Fruit fly (Drosophila melanogaster) whole organism, embryonic: ENCODE results near the gene CG6041.
A peak's percentile ranks its signal among the peaks of the same experiment; 100 is the strongest.

ENCODE experiments used
- Asciz ChIP-seq: fragments of 200-800 bp; sonication (Bioruptor generic); optimal IDR thresholded peaks from 2 replicates; lab custom pipeline; 2017; ENCODE audit warnings: missing biosample characterization, mild to moderate bottlenecking, missing genetic modification characterization, missing genetic modification reagents
- Atf-2 ChIP-seq: fragments of 200-800 bp; sonication (Bioruptor generic); optimal IDR thresholded peaks from 2 replicates; lab custom pipeline; 2016; ENCODE audit warnings: missing biosample characterization, missing genetic modification characterization
- Atf6 ChIP-seq: fragments of 200-800 bp; sonication (Bioruptor generic); IDR thresholded peaks from 2 replicates; pipeline ENCODE4 v1.3.6; 2022; ENCODE audit warnings: missing biosample characterization, missing genetic modification characterization
- B-H1 ChIP-seq: fragments of 200-800 bp; sonication (Bioruptor generic); IDR thresholded peaks from 3 replicates; pipeline ENCODE4 v1.3.6; 2022; ENCODE audit warnings: missing biosample characterization, missing genetic modification characterization
- CG10147 ChIP-seq: fragments of 200-800 bp; sonication (Bioruptor generic); optimal IDR thresholded peaks from 2 replicates; lab custom pipeline; 2019; ENCODE audit warnings: missing biosample characterization, mild to moderate bottlenecking, missing genetic modification characterization, moderate library complexity
- CG10321 ChIP-seq: fragments of 200-800 bp; sonication (Bioruptor generic); IDR thresholded peaks from 2 replicates; pipeline ENCODE4 v1.3.6; 2022; ENCODE audit warnings: missing biosample characterization, missing genetic modification characterization
- CG12104 ChIP-seq: fragments of 200-800 bp; sonication (Bioruptor generic); optimal IDR thresholded peaks from 3 replicates; lab custom pipeline; 2016; ENCODE audit warnings: missing biosample characterization, missing genetic modification characterization
- CG13424 ChIP-seq: fragments of 200-800 bp; sonication (Bioruptor generic); optimal IDR thresholded peaks from 2 replicates; lab custom pipeline; 2019; ENCODE audit warnings: missing biosample characterization, mild to moderate bottlenecking, missing genetic modification characterization, moderate library complexity
- CG14014 ChIP-seq: fragments of 200-800 bp; sonication (Bioruptor generic); IDR thresholded peaks from 2 replicates; pipeline ENCODE4 v1.3.6; 2022; ENCODE audit warnings: missing biosample characterization, missing genetic modification characterization
- CG14667 ChIP-seq: fragments of 200-800 bp; sonication (Bioruptor generic); IDR thresholded peaks from 2 replicates; pipeline ENCODE4 v1.3.6; 2022; ENCODE audit warnings: missing biosample characterization, missing genetic modification characterization
- CG1529 ChIP-seq: fragments of 200-800 bp; sonication (Bioruptor generic); optimal IDR thresholded peaks from 3 replicates; lab custom pipeline; 2018; ENCODE audit warnings: missing biosample characterization, missing genetic modification characterization
- CG16779 ChIP-seq: fragments of 200-800 bp; sonication (Bioruptor generic); IDR thresholded peaks from 2 replicates; pipeline ENCODE4 v1.3.6; 2022; ENCODE audit warnings: missing biosample characterization, missing genetic modification characterization
- CG16813 ChIP-seq: fragments of 200-800 bp; sonication (Bioruptor generic); IDR thresholded peaks from 3 replicates; pipeline ENCODE4 v1.3.6; 2022; ENCODE audit warnings: missing biosample characterization, missing genetic modification characterization; ENCODE audit not compliant: partially characterized antibody
- CG17802 ChIP-seq: fragments of 200-800 bp; sonication (Bioruptor generic); optimal IDR thresholded peaks from 2 replicates; lab custom pipeline; 2018; ENCODE audit warnings: missing biosample characterization, mild to moderate bottlenecking, missing genetic modification characterization, moderate library complexity
- CG18599 ChIP-seq: fragments of 200-800 bp; sonication (Bioruptor generic); optimal IDR thresholded peaks from 3 replicates; lab custom pipeline; 2017; ENCODE audit warnings: missing biosample characterization, missing genetic modification characterization, mild to moderate bottlenecking, moderate library complexity, missing genetic modification reagents
- CG2116 ChIP-seq: fragments of 200-800 bp; sonication (Bioruptor generic); optimal IDR thresholded peaks from 3 replicates; lab custom pipeline; 2018; ENCODE audit warnings: missing biosample characterization, mild to moderate bottlenecking, missing genetic modification characterization
- CG2678 ChIP-seq: fragments of 200-800 bp; sonication (Bioruptor generic); optimal IDR thresholded peaks from 3 replicates; lab custom pipeline; 2019; ENCODE audit warnings: missing biosample characterization, mild to moderate bottlenecking, missing genetic modification characterization, moderate library complexity
- CG31441 ChIP-seq: fragments of 200-800 bp; sonication (Bioruptor generic); IDR thresholded peaks from 2 replicates; pipeline ENCODE4 v1.3.6; 2022; ENCODE audit warnings: missing biosample characterization, missing genetic modification characterization
- CG33213 ChIP-seq: fragments of 200-800 bp; sonication (Bioruptor generic); optimal IDR thresholded peaks from 3 replicates; lab custom pipeline; 2016; ENCODE audit warnings: missing biosample characterization, missing genetic modification characterization
- CG3847 ChIP-seq: fragments of 200-800 bp; sonication (Bioruptor generic); IDR thresholded peaks from 2 replicates; pipeline ENCODE4 v1.3.6; 2022; ENCODE audit warnings: missing biosample characterization, missing genetic modification characterization
- CG4360 ChIP-seq: fragments of 200-800 bp; sonication (Bioruptor generic); IDR thresholded peaks from 2 replicates; pipeline ENCODE4 v1.3.6; 2022; ENCODE audit warnings: missing biosample characterization, missing genetic modification characterization
- CG4707 ChIP-seq: fragments of 200-800 bp; sonication (Bioruptor generic); optimal IDR thresholded peaks from 2 replicates; lab custom pipeline; 2018; ENCODE audit warnings: missing biosample characterization, mild to moderate bottlenecking, missing genetic modification characterization, moderate library complexity
- CG4820 ChIP-seq: fragments of 200-800 bp; sonication (Bioruptor generic); optimal IDR thresholded peaks from 3 replicates; lab custom pipeline; 2016; ENCODE audit warnings: missing biosample characterization, missing genetic modification characterization
- CG6654 ChIP-seq: fragments of 200-800 bp; sonication (Bioruptor generic); optimal IDR thresholded peaks from 2 replicates; lab custom pipeline; 2017; ENCODE audit warnings: missing biosample characterization, mild to moderate bottlenecking, missing genetic modification characterization
- CG7987 ChIP-seq: fragments of 200-800 bp; sonication (Bioruptor generic); optimal IDR thresholded peaks from 2 replicates; lab custom pipeline; 2018; ENCODE audit warnings: missing biosample characterization, mild to moderate bottlenecking, missing genetic modification characterization, moderate library complexity
- CG8359 ChIP-seq: fragments of 200-800 bp; sonication (Bioruptor generic); optimal IDR thresholded peaks from 2 replicates; lab custom pipeline; 2017; ENCODE audit warnings: missing biosample characterization, mild to moderate bottlenecking, missing genetic modification characterization, borderline replicate concordance
- CrebB ChIP-seq: fragments of 200-800 bp; sonication (Bioruptor generic); optimal IDR thresholded peaks from 3 replicates; lab custom pipeline; 2018; ENCODE audit warnings: missing biosample characterization, mild to moderate bottlenecking, missing genetic modification characterization
- Fer3 ChIP-seq: fragments of 200-800 bp; sonication (Bioruptor generic); optimal IDR thresholded peaks from 2 replicates; lab custom pipeline; 2018; ENCODE audit warnings: missing biosample characterization, mild to moderate bottlenecking, missing genetic modification characterization, moderate library complexity
- Oaz ChIP-seq: fragments of 200-800 bp; sonication (Bioruptor generic); IDR thresholded peaks from 2 replicates; pipeline ENCODE4 v1.3.6; 2022; ENCODE audit warnings: missing biosample characterization, missing genetic modification characterization
- amos ChIP-seq: fragments of 200-800 bp; sonication (Bioruptor generic); IDR thresholded peaks from 2 replicates; pipeline ENCODE4 v1.3.6; 2022; ENCODE audit warnings: missing biosample characterization, missing genetic modification characterization; ENCODE audit not compliant: partially characterized antibody
- chinmo ChIP-seq: fragments of 200-800 bp; sonication (Bioruptor generic); IDR thresholded peaks from 4 replicates; pipeline ENCODE4 v1.3.6; 2022; ENCODE audit warnings: missing biosample characterization, missing genetic modification characterization; ENCODE audit not compliant: partially characterized antibody
- croc ChIP-seq: fragments of 200-800 bp; sonication (Bioruptor generic); conservative IDR thresholded peaks from 3 replicates; pipeline ENCODE4 v1.3.6; 2022; ENCODE audit warnings: missing biosample characterization, missing genetic modification characterization
- crp ChIP-seq, 2 experiments: fragments of 200-800 bp; sonication (Bioruptor generic); optimal IDR thresholded peaks; 2 replicates in 1 of 2; 3 replicates in 1 of 2; lab custom pipeline; 2017; ENCODE audit warnings: missing biosample characterization in 2 of 2, missing genetic modification characterization in 2 of 2, mild to moderate bottlenecking in 1 of 2, moderate library complexity in 1 of 2
- dati ChIP-seq: fragments of 200-800 bp; sonication (Bioruptor generic); IDR thresholded peaks from 2 replicates; pipeline ENCODE4 v1.3.6; 2022; ENCODE audit warnings: missing biosample characterization, missing genetic modification characterization
- dm ChIP-seq: fragments of 200-800 bp; sonication (Bioruptor generic); optimal IDR thresholded peaks from 3 replicates; lab custom pipeline; 2016; ENCODE audit warnings: missing biosample characterization, missing genetic modification characterization
- dysf ChIP-seq: fragments of 200-800 bp; sonication (Bioruptor generic); IDR thresholded peaks from 3 replicates; pipeline ENCODE4 v1.3.6; 2022; ENCODE audit warnings: missing biosample characterization, missing genetic modification characterization
- emc ChIP-seq: fragments of 200-800 bp; sonication (Bioruptor generic); optimal IDR thresholded peaks from 2 replicates; lab custom pipeline; 2016; ENCODE audit warnings: missing biosample characterization, missing genetic modification characterization
- gfzf ChIP-seq: fragments of 200-800 bp; sonication (Bioruptor generic); optimal IDR thresholded peaks from 2 replicates; lab custom pipeline; 2016; ENCODE audit warnings: missing biosample characterization, mild to moderate bottlenecking, missing genetic modification characterization, moderate library complexity
- gsb-n ChIP-seq: fragments of 200-800 bp; sonication (Bioruptor generic); optimal IDR thresholded peaks from 3 replicates; lab custom pipeline; 2018; ENCODE audit warnings: missing biosample characterization, mild to moderate bottlenecking, missing genetic modification characterization
- gt ChIP-seq: fragments of 200-800 bp; sonication (Bioruptor generic); IDR thresholded peaks from 2 replicates; pipeline ENCODE4 v1.3.6; 2022; ENCODE audit warnings: missing biosample characterization, missing genetic modification characterization
- otp ChIP-seq: fragments of 200-800 bp; sonication (Bioruptor generic); IDR thresholded peaks from 3 replicates; pipeline ENCODE4, ENCODE4 v1.3.6; 2022; ENCODE audit warnings: missing biosample characterization, missing genetic modification characterization
- pb ChIP-seq: fragments of 200-800 bp; sonication (Bioruptor generic); optimal IDR thresholded peaks from 3 replicates; lab custom pipeline; 2016; ENCODE audit warnings: missing biosample characterization, missing genetic modification characterization
- pita ChIP-seq: fragments of 200-800 bp; sonication (Bioruptor generic); optimal IDR thresholded peaks from 2 replicates; lab custom pipeline; 2017; ENCODE audit warnings: missing biosample characterization, mild to moderate bottlenecking, missing genetic modification characterization
- ranshi ChIP-seq: fragments of 200-800 bp; sonication (Bioruptor generic); IDR thresholded peaks from 2 replicates; pipeline ENCODE4 v1.3.6; 2022; ENCODE audit warnings: missing biosample characterization, missing genetic modification characterization
- repo ChIP-seq: fragments of 200-800 bp; sonication (Bioruptor generic); optimal IDR thresholded peaks from 2 replicates; lab custom pipeline; 2016; ENCODE audit warnings: missing biosample characterization, missing genetic modification characterization
- ro ChIP-seq: fragments of 200-800 bp; sonication (Bioruptor generic); IDR thresholded peaks from 2 replicates; pipeline ENCODE4 v1.3.6; 2022; ENCODE audit warnings: missing biosample characterization, missing genetic modification characterization
- sob ChIP-seq: fragments of 200-800 bp; sonication (Bioruptor generic); IDR thresholded peaks from 2 replicates; pipeline ENCODE4 v1.3.6; 2022; ENCODE audit warnings: missing biosample characterization, missing genetic modification characterization
- wdn ChIP-seq: fragments of 200-800 bp; sonication (Bioruptor generic); IDR thresholded peaks from 2 replicates; pipeline ENCODE4 v1.3.6; 2022; ENCODE audit warnings: missing biosample characterization, missing genetic modification characterization
- wor ChIP-seq: fragments of 200-800 bp; sonication (Bioruptor generic); IDR thresholded peaks from 2 replicates; pipeline ENCODE4 v1.3.6; 2022; ENCODE audit warnings: missing biosample characterization, missing genetic modification characterization

Gene CG6041

dm6 chrX:5899241-5900145 is 48.5 kb upstream of the CG6041 start (continued):
- TF ChIP-seq wdn (GFP tag; lab: Robert Waterston, UW) (no peak), ranshi (GFP tag; lab: Robert Waterston, UW) (no peak), CG16813 (GFP tag; lab: Robert Waterston, UW) (no peak), chinmo (GFP tag; lab: Robert Waterston, UW) (peak; percentile 80; the same call in 3 of the 4 replicates), pb (GFP tag; lab: Kevin White, UChicago) (no peak), CG4360 (GFP tag; lab: Robert Waterston, UW) (peak; percentile 54), Atf6 (GFP tag; lab: Robert Waterston, UW) (no peak), CG7987 (GFP tag; lab: Kevin White, UChicago) (no peak), CG14667 (GFP tag; lab: Robert Waterston, UW) (no peak), CG1529 (GFP tag; lab: Kevin White, UChicago) (no peak), CrebB (tag; lab: Kevin White, UChicago) (peak; percentile 23), ro (GFP tag; lab: Robert Waterston, UW) (no peak; the same call in 1 of the 2 replicates), CG18599 (GFP tag; lab: Kevin White, UChicago) (peak; percentile 14), B-H1 (no peak), dm (GFP tag; lab: Kevin White, UChicago) (no peak), CG33213 (GFP tag; lab: Kevin White, UChicago) (peak; percentile 15), gsb-n (no peak), dati (no peak), CG17802 (no peak), CG14014 (GFP tag; lab: Robert Waterston, UW) (no peak), CG4707 (GFP tag; lab: Kevin White, UChicago) (no peak), crp (GFP tag; optimal IDR thresholded peaks at IDR 0.05; lab: Kevin White, UChicago) (no peak), Atf-2 (no peak), CG10321 (GFP tag; lab: Robert Waterston, UW) (peak; percentile 68), sob (GFP tag; lab: Robert Waterston, UW) (no peak; the same call in 1 of the 2 replicates), CG2678 (tag; lab: Kevin White, UChicago) (peak; percentile 11), Asciz (GFP tag; lab: Kevin White, UChicago) (no peak), CG3847 (GFP tag; lab: Robert Waterston, UW) (no peak), gfzf (GFP tag; lab: Kevin White, UChicago) (no peak), wor (GFP tag; lab: Robert Waterston, UW) (no peak), repo (GFP tag; lab: Kevin White, UChicago) (no peak), CG2116 (GFP tag; lab: Kevin White, UChicago) (no peak), CG10147 (GFP tag; lab: Kevin White, UChicago) (no peak), CG6654 (GFP tag; lab: Kevin White, UChicago) (no peak), CG31441 (GFP tag; lab: Robert Waterston, UW) (no peak), CG16779 (no peak), emc (no peak), gt (GFP tag; lab: Robert Waterston, UW) (no peak; the same call in 1 of the 2 replicates), otp (GFP tag; lab: Robert Waterston, UW) (0 out of 3 replicates have a peak, but pooled peaks have one; percentile 63), croc (GFP tag; lab: Robert Waterston, UW) (no peak), pita (GFP tag; lab: Kevin White, UChicago) (no peak), Fer3 (tag; lab: Kevin White, UChicago) (no peak), dysf (GFP tag; lab: Robert Waterston, UW) (no peak), CG4820 (GFP tag; lab: Kevin White, UChicago) (no peak), amos (GFP tag; lab: Robert Waterston, UW) (no peak), Oaz (GFP tag; lab: Robert Waterston, UW) (no peak), CG8359 (GFP tag; lab: Kevin White, UChicago) (no peak), CG12104 (GFP tag; lab: Kevin White, UChicago) (no peak), CG13424 (tag; lab: Kevin White, UChicago) (peak; percentile 6)
